Worm (Caenorhabditis elegans) whole organism, L4 larva: ENCODE results near the gene pmp-3.

ENCODE experiments used
- F26F4.8 ChIP-seq: fragments of 200-800 bp; sonication (Bioruptor generic); conservative IDR thresholded peaks from 2 replicates; pipeline ENCODE4 v1.3.6; 2022; ENCODE audit warnings: missing genetic modification characterization, missing compliant biosample characterization
- F44E2.7 ChIP-seq: fragments of 200-800 bp; sonication (Bioruptor generic); IDR thresholded peaks from 2 replicates; pipeline ENCODE4 v2.1.2; 2022; ENCODE audit warnings: missing genetic modification characterization, missing compliant biosample characterization
- T26A8.4 ChIP-seq: fragments of 200-800 bp; sonication (Bioruptor generic); IDR thresholded peaks from 2 replicates; pipeline ENCODE4 v1.3.6; 2022; ENCODE audit warnings: missing genetic modification characterization, missing compliant biosample characterization
- Y105C5A.15 ChIP-seq: fragments of 200-800 bp; sonication (Bioruptor generic); IDR thresholded peaks from 2 replicates; pipeline ENCODE4 v1.3.6; 2022; ENCODE audit warnings: missing genetic modification characterization, missing compliant biosample characterization
- Y48G9A.11 ChIP-seq: fragments of 200-800 bp; sonication (Bioruptor generic); IDR thresholded peaks from 2 replicates; pipeline ENCODE4 v1.3.6; 2022; ENCODE audit warnings: missing genetic modification reagents, missing genetic modification characterization, missing compliant biosample characterization
- ama-1 ChIP-seq: fragments of 150-350 bp; optimal IDR thresholded peaks from 2 replicates; lab custom pipeline; 2014; ENCODE audit warnings: inconsistent platforms, mixed read lengths
- arid-1 ChIP-seq: fragments of 200-800 bp; sonication (Bioruptor generic); conservative IDR thresholded peaks from 2 replicates; pipeline ENCODE4 v1.3.6; 2022; ENCODE audit warnings: missing genetic modification reagents, missing genetic modification characterization, missing compliant biosample characterization
- ceh-20 ChIP-seq: fragments of 200-800 bp; sonication (Bioruptor generic); IDR thresholded peaks from 2 replicates; pipeline ENCODE4 v1.3.6; 2022; ENCODE audit warnings: missing genetic modification reagents, missing genetic modification characterization, missing compliant biosample characterization
- ceh-28 ChIP-seq: fragments of 150-350 bp; optimal IDR thresholded peaks from 2 replicates; lab custom pipeline; 2014; ENCODE audit warnings: missing biosample characterization, missing genetic modification reagents, missing genetic modification characterization
- ceh-62 ChIP-seq: sonication (generic microtip); optimal IDR thresholded peaks from 2 replicates; lab custom pipeline; 2017; ENCODE audit warnings: missing biosample characterization, missing genetic modification characterization
- daf-12 ChIP-seq: fragments of 150-350 bp; optimal IDR thresholded peaks from 2 replicates; lab custom pipeline; 2014; ENCODE audit warnings: missing biosample characterization, missing genetic modification reagents, missing genetic modification characterization
- daf-19 ChIP-seq: fragments of 200-800 bp; sonication (Bioruptor generic); conservative IDR thresholded peaks from 2 replicates; pipeline ENCODE4 v1.3.6; 2022; ENCODE audit warnings: missing genetic modification characterization, missing compliant biosample characterization
- daf-8 ChIP-seq: fragments of 200-800 bp; sonication (Bioruptor generic); IDR thresholded peaks from 2 replicates; pipeline ENCODE4 v1.3.6; 2022; ENCODE audit warnings: missing genetic modification characterization, missing compliant biosample characterization
- dmd-8 ChIP-seq: fragments of 200-800 bp; sonication (Bioruptor generic); IDR thresholded peaks from 2 replicates; pipeline ENCODE4 v1.3.6; 2022; ENCODE audit warnings: missing genetic modification characterization, missing compliant biosample characterization
- egl-43 ChIP-seq: fragments of 200-800 bp; sonication (Bioruptor generic); IDR thresholded peaks from 2 replicates; pipeline ENCODE4 v1.3.6; 2022; ENCODE audit warnings: missing genetic modification reagents, missing genetic modification characterization, missing compliant biosample characterization
- gei-8 ChIP-seq: fragments of 200-800 bp; sonication (Bioruptor generic); optimal IDR thresholded peaks from 2 replicates; lab custom pipeline; 2018; ENCODE audit warnings: mild to moderate bottlenecking, missing genetic modification characterization, missing compliant biosample characterization
- hif-1 ChIP-seq, 2 experiments: sonication (generic microtip); optimal IDR thresholded peaks; 2 replicates each; lab custom pipeline; 2016 to 2017; ENCODE audit warnings: missing compliant biosample characterization in 2 of 2, missing genetic modification characterization in 2 of 2, missing genetic modification reagents in 2 of 2, missing genotype in 2 of 2, mild to moderate bottlenecking in 1 of 2
- hlh-30 ChIP-seq: sonication (generic microtip); optimal IDR thresholded peaks from 2 replicates; lab custom pipeline; 2017; ENCODE audit warnings: antibody characterized with exemption, mild to moderate bottlenecking, missing genetic modification characterization, missing compliant biosample characterization; ENCODE audit not compliant: insufficient read depth
- lin-13 ChIP-seq: fragments of 150-350 bp; optimal IDR thresholded peaks from 2 replicates; lab custom pipeline; 2014; ENCODE audit warnings: missing biosample characterization, missing genetic modification reagents, missing genetic modification characterization
- lin-29 ChIP-seq: fragments of 200-800 bp; sonication (Bioruptor generic); IDR thresholded peaks from 2 replicates; pipeline ENCODE4 v1.3.6; 2022; ENCODE audit warnings: missing genetic modification reagents, missing genetic modification characterization, missing compliant biosample characterization
- lin-38 ChIP-seq: fragments of 200-800 bp; sonication (Bioruptor generic); IDR thresholded peaks from 2 replicates; pipeline ENCODE4 v1.3.6; 2022; ENCODE audit warnings: missing genetic modification reagents, missing genetic modification characterization, missing compliant biosample characterization
- lsy-2 ChIP-seq, 2 experiments: fragments of 150-350 bp in 1 of 2; sonication (generic microtip) in 1 of 2; optimal IDR thresholded peaks; 2 replicates each; lab custom pipeline; 2014 to 2017; ENCODE audit warnings: missing biosample characterization in 2 of 2, missing genetic modification characterization in 2 of 2
- mdl-1 ChIP-seq, 2 experiments: fragments of 150-350 bp in 1 of 2; sonication (generic microtip) in 1 of 2; optimal IDR thresholded peaks; 2 replicates each; lab custom pipeline; 2014 to 2017; ENCODE audit warnings: missing biosample characterization in 2 of 2, missing genetic modification characterization in 2 of 2
- mdt-29 ChIP-seq: fragments of 200-800 bp; sonication (Bioruptor generic); IDR thresholded peaks from 2 replicates; pipeline ENCODE4 v1.3.6; 2022; ENCODE audit warnings: missing genetic modification reagents, missing genetic modification characterization, missing compliant biosample characterization
- mep-1 ChIP-seq: fragments of 150-350 bp; sonication (generic microtip); optimal IDR thresholded peaks from 3 replicates; lab custom pipeline; 2014; ENCODE audit warnings: missing biosample characterization, missing genetic modification characterization
- mes-2 ChIP-seq: sonication (generic microtip); optimal IDR thresholded peaks from 2 replicates; lab custom pipeline; 2016; ENCODE audit warnings: missing genotype, mild to moderate bottlenecking, missing genetic modification characterization, missing compliant biosample characterization; ENCODE audit not compliant: poor library complexity, severe bottlenecking
- nhr-11 ChIP-seq: fragments of 150-350 bp; optimal IDR thresholded peaks from 2 replicates; lab custom pipeline; 2014; ENCODE audit warnings: missing biosample characterization, missing genetic modification characterization
- nhr-111 ChIP-seq: fragments of 200-800 bp; sonication (Bioruptor generic); optimal IDR thresholded peaks from 2 replicates; lab custom pipeline; 2018; ENCODE audit warnings: mild to moderate bottlenecking, missing genetic modification characterization, missing compliant biosample characterization
- nhr-25 ChIP-seq: sonication (generic microtip); optimal IDR thresholded peaks from 2 replicates; lab custom pipeline; 2017; ENCODE audit warnings: missing genetic modification characterization, mild to moderate bottlenecking, missing compliant biosample characterization, antibody characterized with exemption, moderate library complexity, borderline replicate concordance; ENCODE audit not compliant: insufficient read depth
- nhr-41 ChIP-seq: fragments of 200-800 bp; sonication (Bioruptor generic); IDR thresholded peaks from 2 replicates; pipeline ENCODE4 v1.3.6; 2022; ENCODE audit warnings: missing genetic modification reagents, missing genetic modification characterization, missing compliant biosample characterization
- nhr-48 ChIP-seq: sonication (generic microtip); optimal IDR thresholded peaks from 2 replicates; lab custom pipeline; 2016; ENCODE audit warnings: mild to moderate bottlenecking, missing genetic modification characterization, missing compliant biosample characterization
- nhr-6 ChIP-seq: fragments of 150-350 bp; optimal IDR thresholded peaks from 2 replicates; lab custom pipeline; 2014; ENCODE audit warnings: missing biosample characterization, missing genetic modification characterization
- nhr-76 ChIP-seq: fragments of 150-350 bp; optimal IDR thresholded peaks from 2 replicates; lab custom pipeline; 2014; ENCODE audit warnings: missing biosample characterization, missing genetic modification characterization
- nhr-77 ChIP-seq: fragments of 150-350 bp; optimal IDR thresholded peaks from 2 replicates; lab custom pipeline; 2014; ENCODE audit warnings: missing biosample characterization, missing genetic modification characterization
- pha-4 ChIP-seq, 2 experiments: fragments of 150-350 bp in 1 of 2; fragments of 200-800 bp in 1 of 2; sonication (Bioruptor generic) in 1 of 2; IDR thresholded peaks in 1 of 2; optimal IDR thresholded peaks in 1 of 2; 2 replicates each; pipeline versions ENCODE4 v1.3.6 to Lab custom; 2014 to 2022; ENCODE audit warnings: missing genetic modification characterization in 2 of 2, missing genetic modification reagents in 2 of 2, missing biosample characterization in 1 of 2, missing compliant biosample characterization in 1 of 2
- php-3 ChIP-seq: fragments of 200-800 bp; sonication (Bioruptor generic); IDR thresholded peaks from 2 replicates; pipeline ENCODE4 v1.3.6; 2022; ENCODE audit warnings: missing genetic modification reagents, missing genetic modification characterization, missing compliant biosample characterization
- rbr-2 ChIP-seq: sonication (generic microtip); optimal IDR thresholded peaks from 2 replicates; lab custom pipeline; 2016; ENCODE audit warnings: missing genotype, missing genetic modification characterization, missing compliant biosample characterization
- set-16 ChIP-seq: fragments of 200-800 bp; sonication (Bioruptor generic); IDR thresholded peaks from 2 replicates; pipeline ENCODE4 v1.3.6; 2022; ENCODE audit warnings: missing genetic modification reagents, missing genetic modification characterization, missing compliant biosample characterization
- snpc-1.2 ChIP-seq: fragments of 200-800 bp; sonication (Bioruptor generic); IDR thresholded peaks from 2 replicates; pipeline ENCODE4 v1.3.6; 2022; ENCODE audit warnings: missing genetic modification reagents, missing genetic modification characterization, missing compliant biosample characterization
- unc-39 ChIP-seq: sonication (generic microtip); optimal IDR thresholded peaks from 2 replicates; lab custom pipeline; 2017; ENCODE audit warnings: missing biosample characterization, missing genetic modification characterization
- unc-62 ChIP-seq, 3 experiments: fragments of 150-350 bp in 1 of 3; sonication (generic microtip); optimal IDR thresholded peaks in 2 of 3; peaks in 1 of 3; 1 replicate in 1 of 3; 2 replicates in 2 of 3; lab custom pipeline; 2014 to 2017; ENCODE audit warnings: missing biosample characterization in 3 of 3, missing genetic modification characterization in 3 of 3, missing genetic modification reagents in 3 of 3, missing genotype in 1 of 3
- zfp-2 ChIP-seq: sonication (generic microtip); optimal IDR thresholded peaks from 2 replicates; lab custom pipeline; 2016; ENCODE audit warnings: mild to moderate bottlenecking, missing genetic modification characterization, missing compliant biosample characterization
- zfp-3 ChIP-seq: fragments of 200-800 bp; sonication (Bioruptor generic); conservative IDR thresholded peaks from 2 replicates; pipeline ENCODE4 v1.3.6; 2022; ENCODE audit warnings: missing genetic modification reagents, missing genetic modification characterization, missing compliant biosample characterization
- zip-11 ChIP-seq: fragments of 200-800 bp; sonication (Bioruptor generic); IDR thresholded peaks from 2 replicates; pipeline ENCODE4 v1.3.6; 2022; ENCODE audit warnings: missing genetic modification characterization, missing compliant biosample characterization
- zip-2 ChIP-seq: fragments of 150-350 bp; optimal IDR thresholded peaks from 2 replicates; lab custom pipeline; 2014; ENCODE audit warnings: missing biosample characterization, missing genetic modification characterization
- ztf-11 ChIP-seq: fragments of 150-350 bp; optimal IDR thresholded peaks from 2 replicates; lab custom pipeline; 2014; ENCODE audit warnings: missing biosample characterization, missing genetic modification characterization
- ztf-7 ChIP-seq: fragments of 150-350 bp; optimal IDR thresholded peaks from 2 replicates; lab custom pipeline; 2014; ENCODE audit warnings: missing biosample characterization, missing genetic modification characterization

pmp-3 gene

DNA sequence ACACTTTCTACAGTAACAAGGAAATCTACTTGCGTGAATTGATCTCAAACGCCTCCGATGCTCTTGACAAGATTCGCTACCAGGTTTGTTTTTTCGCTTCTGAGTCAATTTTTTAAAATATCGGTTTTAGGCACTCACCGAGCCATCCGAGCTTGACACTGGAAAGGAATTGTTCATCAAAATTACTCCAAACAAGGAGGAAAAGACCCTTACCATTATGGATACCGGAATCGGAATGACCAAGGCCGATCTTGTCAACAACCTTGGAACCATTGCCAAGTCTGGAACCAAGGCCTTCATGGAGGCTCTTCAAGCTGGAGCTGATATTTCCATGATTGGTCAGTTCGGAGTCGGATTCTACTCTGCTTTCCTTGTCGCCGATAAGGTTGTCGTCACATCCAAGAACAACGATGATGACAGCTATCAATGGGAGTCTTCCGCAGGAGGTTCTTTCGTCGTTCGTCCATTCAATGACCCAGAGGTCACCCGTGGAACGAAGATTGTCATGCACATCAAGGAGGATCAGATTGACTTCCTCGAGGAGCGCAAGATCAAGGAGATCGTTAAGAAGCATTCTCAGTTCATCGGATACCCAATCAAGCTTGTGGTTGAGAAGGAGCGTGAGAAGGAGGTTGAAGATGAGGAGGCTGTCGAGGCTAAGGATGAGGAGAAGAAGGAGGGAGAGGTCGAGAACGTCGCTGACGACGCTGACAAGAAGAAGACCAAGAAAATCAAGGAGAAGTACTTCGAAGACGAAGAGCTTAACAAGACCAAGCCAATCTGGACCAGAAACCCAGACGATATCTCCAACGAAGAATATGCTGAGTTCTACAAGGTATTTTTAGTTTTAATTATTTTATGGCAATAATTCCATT lies 39.9 kb downstream of the pmp-3 start (continued):
- TF ChIP-seq zip-11 (GFP tag; lab: Robert Waterston, UW) (no peak), mes-2 (tag; lab: Kevin White, UChicago) (no peak), zip-2 (no peak), pha-4 (GFP tag; IDR thresholded peaks at IDR 0.05; lab: Robert Waterston, UW) (peak; percentile 24; the same call in 1 of the 2 replicates), pha-4 (tag; optimal IDR thresholded peaks at IDR 0.05; lab: Kevin White, UChicago) (no peak), nhr-11 (tag; lab: Kevin White, UChicago) (no peak), mep-1 (tag; lab: Kevin White, UChicago) (peak; percentile 27), nhr-41 (GFP tag; lab: Robert Waterston, UW) (no peak), gei-8 (no peak), ztf-7 (tag; lab: Kevin White, UChicago) (no peak), T26A8.4 (GFP tag; lab: Robert Waterston, UW) (no peak), hif-1 (tag; optimal IDR thresholded peaks at IDR 0.05; lab: Kevin White, UChicago) (no peak), F26F4.8 (GFP tag; lab: Robert Waterston, UW) (no peak), unc-62 (GFP tag; optimal IDR thresholded peaks at IDR 0.05 in 1 of 2; lab: Kevin White, UChicago) (peak in 1 of 2 experiments; percentile 97), unc-62 (tag; optimal IDR thresholded peaks at IDR 0.05; lab: Kevin White, UChicago) (no peak), nhr-48 (tag; lab: Kevin White, UChicago) (no peak), egl-43 (no peak), rbr-2 (tag; lab: Kevin White, UChicago) (no peak), ztf-11 (no peak), daf-19 (no peak), php-3 (GFP tag; lab: Robert Waterston, UW) (no peak; the same call in 1 of the 2 replicates), lin-13 (GFP tag; lab: Kevin White, UChicago) (no peak), lin-38 (GFP tag; lab: Robert Waterston, UW) (no peak), mdl-1 (tag; optimal IDR thresholded peaks at IDR 0.05; lab: Kevin White, UChicago) (no peak), nhr-111 (GFP tag; lab: Kevin White, UChicago) (no peak), F44E2.7 (GFP tag; lab: Robert Waterston, UW) (no peak), dmd-8 (GFP tag; lab: Robert Waterston, UW) (no peak), ceh-20 (no peak), Y48G9A.11 (GFP tag; lab: Robert Waterston, UW) (no peak), ceh-62 (tag; lab: Kevin White, UChicago) (no peak), mdt-29 (GFP tag; lab: Robert Waterston, UW) (no peak), nhr-76 (no peak), hlh-30 (tag; lab: Kevin White, UChicago) (no peak), daf-12 (no peak), nhr-77 (no peak), nhr-6 (tag; lab: Kevin White, UChicago) (no peak), daf-8 (no peak), zfp-3 (GFP tag; lab: Robert Waterston, UW) (no peak), ceh-28 (tag; lab: Kevin White, UChicago) (no peak), snpc-1.2 (GFP tag; lab: Robert Waterston, UW) (peak; percentile 44; the same call in 1 of the 2 replicates), zfp-2 (tag; lab: Kevin White, UChicago) (no peak), lin-29 (GFP tag; lab: Robert Waterston, UW) (no peak), arid-1 (GFP tag; lab: Robert Waterston, UW) (no peak), ama-1 (peak; percentile 84), nhr-25 (no peak), unc-39 (tag; lab: Kevin White, UChicago) (no peak), Y105C5A.15 (GFP tag; lab: Robert Waterston, UW) (no peak), set-16 (GFP tag; lab: Robert Waterston, UW) (peak; percentile 21; the same call in 1 of the 2 replicates), lsy-2 (tag; optimal IDR thresholded peaks at IDR 0.05; lab: Kevin White, UChicago) (peak in 1 of 2 experiments; percentile 9)
